Worm (Caenorhabditis elegans) whole organism, L1 larva: Measurements from ENCODE around the gene R05G6.10.

Source experiments
- C04F5.9 ChIP-seq: sonication (generic microtip); optimal IDR thresholded peaks from 2 replicates; lab custom pipeline; 2016; ENCODE audit warnings: missing genetic modification characterization, missing compliant biosample characterization
- C16A3.4 ChIP-seq: fragments of 150-350 bp; optimal IDR thresholded peaks from 2 replicates; lab custom pipeline; 2014; ENCODE audit warnings: missing biosample characterization, missing genetic modification characterization
- F16B12.6 ChIP-seq: fragments of 150-350 bp; optimal IDR thresholded peaks from 2 replicates; lab custom pipeline; 2014; ENCODE audit warnings: missing biosample characterization, missing genetic modification characterization
- aha-1 ChIP-seq: fragments of 150-350 bp; optimal IDR thresholded peaks from 2 replicates; lab custom pipeline; 2014; ENCODE audit warnings: missing biosample characterization, missing genetic modification characterization
- alr-1 ChIP-seq: fragments of 200-800 bp; sonication (Bioruptor generic); optimal IDR thresholded peaks from 2 replicates; lab custom pipeline; 2018; ENCODE audit warnings: borderline replicate concordance, mild to moderate bottlenecking, missing genetic modification characterization, missing compliant biosample characterization
- ama-1 ChIP-seq: fragments of 150-350 bp; optimal IDR thresholded peaks from 2 replicates; lab custom pipeline; 2014
- blmp-1 ChIP-seq: fragments of 150-350 bp; optimal IDR thresholded peaks from 2 replicates; lab custom pipeline; 2014; ENCODE audit warnings: missing biosample characterization, missing genetic modification characterization
- dsc-1 ChIP-seq: sonication (generic microtip); optimal IDR thresholded peaks from 2 replicates; lab custom pipeline; 2016; ENCODE audit warnings: mild to moderate bottlenecking, missing genetic modification characterization, missing compliant biosample characterization
- egl-13 ChIP-seq: sonication (generic microtip); optimal IDR thresholded peaks from 2 replicates; lab custom pipeline; 2016; ENCODE audit warnings: missing genotype, missing genetic modification reagents, missing genetic modification characterization, missing compliant biosample characterization
- egl-27 ChIP-seq, 2 experiments: fragments of 150-350 bp in 1 of 2; sonication (generic microtip); optimal IDR thresholded peaks; 3 replicates each; lab custom pipeline; 2017 to 2018; ENCODE audit warnings: missing biosample characterization in 2 of 2, missing genetic modification characterization in 2 of 2, missing genetic modification reagents in 2 of 2
- elt-2 ChIP-seq: sonication (generic microtip); optimal IDR thresholded peaks from 2 replicates; lab custom pipeline; 2016; ENCODE audit warnings: missing genetic modification characterization, mild to moderate bottlenecking, inconsistent platforms, missing compliant biosample characterization, missing genetic modification reagents
- elt-3 ChIP-seq, 6 experiments: fragments of 150-350 bp in 1 of 6; sonication (generic microtip); optimal IDR thresholded peaks; 2 replicates each; lab custom pipeline; 2017 to 2018; ENCODE audit warnings: missing biosample characterization in 6 of 6, missing genetic modification characterization in 6 of 6, inconsistent platforms in 1 of 6
- ets-5 ChIP-seq: fragments of 200-800 bp; sonication (Bioruptor generic); IDR thresholded peaks from 2 replicates; pipeline ENCODE4 v1.3.6; 2022; ENCODE audit warnings: missing genetic modification characterization, missing compliant biosample characterization
- fkh-10 ChIP-seq: sonication (generic microtip); optimal IDR thresholded peaks from 2 replicates; lab custom pipeline; 2017; ENCODE audit warnings: missing biosample characterization, missing genetic modification reagents, missing genetic modification characterization
- fkh-4 ChIP-seq: sonication (generic microtip); optimal IDR thresholded peaks from 2 replicates; lab custom pipeline; 2016; ENCODE audit warnings: missing compliant biosample characterization, missing genetic modification characterization, borderline replicate concordance
- fkh-8 ChIP-seq: sonication (generic microtip); optimal IDR thresholded peaks from 2 replicates; lab custom pipeline; 2016; ENCODE audit warnings: mild to moderate bottlenecking, missing genetic modification characterization, missing compliant biosample characterization
- fos-1 ChIP-seq: fragments of 150-350 bp; optimal IDR thresholded peaks from 2 replicates; lab custom pipeline; 2014; ENCODE audit warnings: missing biosample characterization, missing genetic modification characterization
- hlh-4 ChIP-seq: sonication (generic microtip); optimal IDR thresholded peaks from 2 replicates; lab custom pipeline; 2016; ENCODE audit warnings: mild to moderate bottlenecking, missing genetic modification characterization, missing compliant biosample characterization
- isw-1 ChIP-seq: fragments of 200-800 bp; sonication (Bioruptor generic); IDR thresholded peaks from 2 replicates; pipeline ENCODE4 v1.3.6; 2022; ENCODE audit warnings: missing genetic modification characterization, missing compliant biosample characterization
- lin-14 ChIP-seq: fragments of 200-800 bp; sonication (Bioruptor generic); optimal IDR thresholded peaks from 2 replicates; lab custom pipeline; 2018; ENCODE audit warnings: mild to moderate bottlenecking, missing genetic modification characterization, moderate library complexity, missing compliant biosample characterization
- lin-15B ChIP-seq: fragments of 150-350 bp; sonication (generic microtip); optimal IDR thresholded peaks from 3 replicates; lab custom pipeline; 2014; ENCODE audit warnings: missing biosample characterization, missing genetic modification characterization
- lin-35 ChIP-seq, 2 experiments: fragments of 150-350 bp; optimal IDR thresholded peaks; 2 replicates each; lab custom pipeline; 2014; ENCODE audit warnings: missing biosample characterization in 2 of 2, missing genetic modification characterization in 2 of 2, missing genetic modification reagents in 2 of 2
- lin-39 ChIP-seq: fragments of 150-350 bp; optimal IDR thresholded peaks from 2 replicates; lab custom pipeline; 2014; ENCODE audit warnings: missing biosample characterization, missing genetic modification reagents, missing genetic modification characterization
- lsy-2 ChIP-seq, 2 experiments: fragments of 150-350 bp; optimal IDR thresholded peaks; 2 replicates each; lab custom pipeline; 2014; ENCODE audit warnings: missing biosample characterization in 2 of 2, missing genetic modification characterization in 2 of 2
- mab-9 ChIP-seq: fragments of 200-800 bp; sonication (Bioruptor generic); IDR thresholded peaks from 2 replicates; pipeline ENCODE4 v1.3.6; 2022; ENCODE audit warnings: missing genetic modification reagents, missing genetic modification characterization, missing compliant biosample characterization
- mdl-1 ChIP-seq, 2 experiments: fragments of 150-350 bp; optimal IDR thresholded peaks; 2 replicates each; lab custom pipeline; 2014 to 2017; ENCODE audit warnings: missing biosample characterization in 2 of 2, missing genetic modification characterization in 2 of 2, inconsistent platforms in 1 of 2
- mep-1 ChIP-seq: fragments of 150-350 bp; optimal IDR thresholded peaks from 2 replicates; lab custom pipeline; 2014; ENCODE audit warnings: missing biosample characterization, missing genetic modification characterization
- nhr-12 ChIP-seq: sonication (generic microtip); optimal IDR thresholded peaks from 2 replicates; lab custom pipeline; 2017; ENCODE audit warnings: missing biosample characterization, missing genetic modification characterization
- nhr-19 ChIP-seq: fragments of 200-800 bp; sonication (Bioruptor generic); conservative IDR thresholded peaks from 2 replicates; pipeline ENCODE4 v1.3.6; 2022; ENCODE audit warnings: missing genetic modification characterization, missing compliant biosample characterization
- nhr-237 ChIP-seq: fragments of 150-350 bp; optimal IDR thresholded peaks from 2 replicates; lab custom pipeline; 2014; ENCODE audit warnings: missing biosample characterization, missing genetic modification characterization
- nhr-47 ChIP-seq: sonication (generic microtip); optimal IDR thresholded peaks from 2 replicates; lab custom pipeline; 2016; ENCODE audit warnings: mild to moderate bottlenecking, missing genetic modification characterization, moderate library complexity, missing compliant biosample characterization
- nhr-71 ChIP-seq: sonication (generic microtip); optimal IDR thresholded peaks from 2 replicates; lab custom pipeline; 2016; ENCODE audit warnings: mild to moderate bottlenecking, missing genetic modification characterization, moderate library complexity, missing compliant biosample characterization
- nhr-76 ChIP-seq: sonication (generic microtip); optimal IDR thresholded peaks from 2 replicates; lab custom pipeline; 2017; ENCODE audit warnings: missing biosample characterization, missing genetic modification characterization
- nhr-84 ChIP-seq: sonication (generic microtip); optimal IDR thresholded peaks from 2 replicates; lab custom pipeline; 2017; ENCODE audit warnings: missing biosample characterization, missing genetic modification characterization
- nhr-85 ChIP-seq: sonication (generic microtip); peaks from one replicate; lab custom pipeline; 2016; ENCODE audit warnings: missing genetic modification characterization, inconsistent platforms, missing compliant biosample characterization
- pag-3 ChIP-seq: sonication (generic microtip); optimal IDR thresholded peaks from 2 replicates; lab custom pipeline; 2017; ENCODE audit warnings: missing genetic modification characterization, mild to moderate bottlenecking, missing compliant biosample characterization, antibody characterized with exemption, borderline replicate concordance; ENCODE audit not compliant: insufficient read depth
- pqm-1 ChIP-seq: sonication (generic microtip); optimal IDR thresholded peaks from 3 replicates; lab custom pipeline; 2017; ENCODE audit warnings: missing biosample characterization, missing genetic modification characterization
- rnt-1 ChIP-seq: sonication (generic microtip); optimal IDR thresholded peaks from 2 replicates; lab custom pipeline; 2016; ENCODE audit warnings: mild to moderate bottlenecking, missing genetic modification characterization, moderate library complexity, missing compliant biosample characterization
- snpc-4 ChIP-seq: fragments of 150-350 bp; optimal IDR thresholded peaks from 2 replicates; lab custom pipeline; 2014; ENCODE audit warnings: missing biosample characterization, missing genetic modification characterization
- snu-23 ChIP-seq: sonication (generic microtip); optimal IDR thresholded peaks from 2 replicates; lab custom pipeline; 2016; ENCODE audit warnings: missing genetic modification characterization, missing compliant biosample characterization
- sox-4 ChIP-seq: sonication (generic microtip); optimal IDR thresholded peaks from 2 replicates; lab custom pipeline; 2016; ENCODE audit warnings: missing genetic modification characterization, missing compliant biosample characterization
- sup-37 ChIP-seq: fragments of 200-800 bp; sonication (Bioruptor generic); optimal IDR thresholded peaks from 2 replicates; lab custom pipeline; 2018; ENCODE audit warnings: mild to moderate bottlenecking, missing genetic modification characterization, missing compliant biosample characterization
- swsn-7 ChIP-seq: sonication (generic microtip); optimal IDR thresholded peaks from 2 replicates; lab custom pipeline; 2016; ENCODE audit warnings: missing genetic modification characterization, missing compliant biosample characterization
- tlp-1 ChIP-seq: fragments of 150-350 bp; optimal IDR thresholded peaks from 2 replicates; lab custom pipeline; 2014; ENCODE audit warnings: missing biosample characterization, missing genetic modification characterization
- unc-130 ChIP-seq: fragments of 150-350 bp; optimal IDR thresholded peaks from 2 replicates; lab custom pipeline; 2017; ENCODE audit warnings: missing biosample characterization, missing genetic modification characterization, inconsistent platforms
- unc-30 ChIP-seq: sonication (generic microtip); optimal IDR thresholded peaks from 2 replicates; lab custom pipeline; 2017; ENCODE audit warnings: missing biosample characterization, missing genetic modification characterization
- unc-62 ChIP-seq: fragments of 150-350 bp; optimal IDR thresholded peaks from 2 replicates; lab custom pipeline; 2014; ENCODE audit warnings: missing biosample characterization, missing genetic modification reagents, missing genetic modification characterization
- unc-86 ChIP-seq: sonication (generic microtip); optimal IDR thresholded peaks from 2 replicates; lab custom pipeline; 2016; ENCODE audit warnings: missing genetic modification characterization, missing compliant biosample characterization
- unc-98 ChIP-seq: fragments of 200-800 bp; sonication (Bioruptor generic); IDR thresholded peaks from 2 replicates; pipeline ENCODE4 v1.3.6; 2022; ENCODE audit warnings: missing genetic modification characterization, missing compliant biosample characterization
- vab-15 ChIP-seq: sonication (generic microtip); optimal IDR thresholded peaks from 2 replicates; lab custom pipeline; 2017; ENCODE audit warnings: missing genotype, mild to moderate bottlenecking, missing genetic modification characterization, missing compliant biosample characterization
- xbp-1 ChIP-seq: sonication (generic microtip); optimal IDR thresholded peaks from 2 replicates; lab custom pipeline; 2016; ENCODE audit warnings: missing genetic modification characterization, missing compliant biosample characterization
- zip-4 ChIP-seq: fragments of 200-800 bp; sonication (Bioruptor generic); optimal IDR thresholded peaks from 2 replicates; lab custom pipeline; 2018; ENCODE audit warnings: mild to moderate bottlenecking, missing genetic modification characterization, moderate library complexity, missing compliant biosample characterization
- ztf-4 ChIP-seq: fragments of 150-350 bp; optimal IDR thresholded peaks from 2 replicates; lab custom pipeline; 2014; ENCODE audit warnings: missing biosample characterization, missing genetic modification characterization

The R05G6.10 gene

ce11 chrIV:7580062-7580614 is 37.8 kb upstream of the R05G6.10 start, which contains the start of the genes cec-5 and nol-10 (continued):
- peak; percentile 89 for TF ChIP-seq snu-23 (GFP tag; lab: Kevin White, UChicago)
- peak; percentile 47 for TF ChIP-seq F16B12.6
- peak; percentile 22 for TF ChIP-seq ztf-4
- peak; percentile 78 to 87 for TF ChIP-seq lin-35 (GFP tag; optimal IDR thresholded peaks at IDR 0.05; lab: Kevin White, UChicago)
- TF ChIP-seq lin-39 (tag; lab: Kevin White, UChicago): no peak
- no peak for TF ChIP-seq ama-1 (lab: Kevin White, UChicago)
- TF ChIP-seq lin-14: peak; percentile 91
- TF ChIP-seq lin-15B (tag; lab: Kevin White, UChicago): peak; percentile 81
- peak; percentile 57 for TF ChIP-seq unc-86
- no peak for TF ChIP-seq tlp-1 (tag; lab: Kevin White, UChicago)
- no peak for TF ChIP-seq aha-1 (tag; lab: Kevin White, UChicago)
- TF ChIP-seq fos-1 (tag; lab: Kevin White, UChicago): peak; percentile 53
- peak; percentile 72 for TF ChIP-seq unc-130 (tag; lab: Kevin White, UChicago)
- peak; percentile 47; the same call in 1 of the 2 replicates for TF ChIP-seq isw-1 (GFP tag; lab: Robert Waterston, UW)
- TF ChIP-seq elt-2 (tag; lab: Kevin White, UChicago): peak; percentile 48
- TF ChIP-seq unc-30 (tag; lab: Kevin White, UChicago): no peak
- peak; percentile 44 for TF ChIP-seq nhr-19
- TF ChIP-seq fkh-10: peak; percentile 3
- no peak for TF ChIP-seq alr-1 (tag; lab: Kevin White, UChicago)
- no peak for TF ChIP-seq C04F5.9 (tag; lab: Kevin White, UChicago)
- peak; percentile 58 for TF ChIP-seq egl-13 (tag; lab: Kevin White, UChicago)
- TF ChIP-seq C16A3.4 (tag; lab: Kevin White, UChicago): peak; percentile 79
- TF ChIP-seq nhr-84: no peak
- TF ChIP-seq zip-4 (GFP tag; lab: Kevin White, UChicago): no peak
- no peak for TF ChIP-seq sox-4 (tag; lab: Kevin White, UChicago)
- peak; percentile 42 for TF ChIP-seq rnt-1 (tag; lab: Kevin White, UChicago)
- peak; percentile 71 for TF ChIP-seq xbp-1 (tag; lab: Kevin White, UChicago)
- no peak for TF ChIP-seq unc-98 (GFP tag; lab: Robert Waterston, UW)
- TF ChIP-seq vab-15 (tag; lab: Kevin White, UChicago): no peak
- peak; percentile 76 for TF ChIP-seq mep-1 (tag; lab: Kevin White, UChicago)
- TF ChIP-seq ets-5 (GFP tag; lab: Robert Waterston, UW): no peak
- TF ChIP-seq mdl-1 (tag; optimal IDR thresholded peaks at IDR 0.05; lab: Kevin White, UChicago): peak in 1 of 2 experiments; percentile 68
- no peak for TF ChIP-seq mab-9 (GFP tag; lab: Robert Waterston, UW)
- TF ChIP-seq blmp-1: peak; percentile 34
- no peak for TF ChIP-seq nhr-85 (tag; lab: Kevin White, UChicago)
- peak; percentile 43 for TF ChIP-seq dsc-1 (tag; lab: Kevin White, UChicago)
- TF ChIP-seq sup-37 (GFP tag; lab: Kevin White, UChicago): no peak
- no peak for TF ChIP-seq nhr-12 (tag; lab: Kevin White, UChicago)
- peak; percentile 85 for TF ChIP-seq nhr-71 (tag; lab: Kevin White, UChicago)
- TF ChIP-seq snpc-4 (tag; lab: Kevin White, UChicago): peak; percentile 34
- no peak for TF ChIP-seq hlh-4 (tag; lab: Kevin White, UChicago)
- peak; percentile 32 for TF ChIP-seq nhr-237 (tag; lab: Kevin White, UChicago)
- TF ChIP-seq fkh-4 (tag; lab: Kevin White, UChicago): no peak
- TF ChIP-seq lsy-2 (tag; optimal IDR thresholded peaks at IDR 0.05; lab: Kevin White, UChicago): peak; percentile 72 to 86
- no peak for TF ChIP-seq nhr-76
- TF ChIP-seq nhr-47 (tag; lab: Kevin White, UChicago): peak; percentile 74
- peak; percentile 71 for TF ChIP-seq fkh-8 (tag; lab: Kevin White, UChicago)
- peak; percentile 75 for TF ChIP-seq swsn-7
- no peak for TF ChIP-seq unc-62 (GFP tag; lab: Kevin White, UChicago)
- TF ChIP-seq elt-3 (tag; optimal IDR thresholded peaks at IDR 0.05; lab: Kevin White, UChicago): peak in 1 of 6 experiments; percentile 21
- peak in 1 of 2 experiments; percentile 33 for TF ChIP-seq egl-27 (tag; optimal IDR thresholded peaks at IDR 0.05; lab: Kevin White, UChicago)
- no peak for TF ChIP-seq pqm-1
- no peak for TF ChIP-seq pag-3 (tag; lab: Kevin White, UChicago)
